Worm (Caenorhabditis elegans): ENCODE results near the gene srsx-7.

Gene srsx-7

DNA sequence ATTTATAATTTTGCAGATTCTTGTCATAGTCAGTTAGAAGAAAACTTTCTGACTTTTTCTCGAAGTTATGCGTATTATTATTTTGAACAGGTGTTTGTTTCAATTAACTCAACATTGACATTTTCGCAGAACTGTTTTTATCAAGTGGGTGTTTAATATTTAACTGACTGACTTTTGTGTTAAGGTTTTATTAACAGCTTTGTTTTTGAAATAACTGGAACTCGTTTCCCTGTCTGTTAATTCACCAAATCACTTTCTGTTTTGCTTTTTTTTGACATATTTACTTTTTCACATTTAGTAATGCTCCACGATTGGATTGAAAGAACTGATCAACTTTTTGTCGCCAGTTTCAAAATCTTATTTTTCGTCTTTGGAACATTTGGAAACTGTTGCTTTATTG, at the start of gene srsx-7:
TSS of gene srsx-7 (plus strand) at position 301 of the 400 bp plus-strand sequence.
- TF ChIP-seq flt-1 (GFP tag; IDR thresholded peaks at IDR 0.05) (no peak), scrt-1 (GFP tag; IDR thresholded peaks at IDR 0.05) (no peak), tbx-11 (GFP tag; IDR thresholded peaks at IDR 0.05) (no peak), B0310.2 (tag; optimal IDR thresholded peaks at IDR 0.05) (no peak), tra-4 (tag; optimal IDR thresholded peaks at IDR 0.05) (no peak), ceh-13 (GFP tag; optimal IDR thresholded peaks at IDR 0.05) (no peak), tbx-37 (GFP tag; conservative IDR thresholded peaks at IDR 0.05) (no peak), ets-7 (tag; optimal IDR thresholded peaks at IDR 0.05) (no peak), F13C5.2 (tag; optimal IDR thresholded peaks at IDR 0.05) (no peak), ama-1 (optimal IDR thresholded peaks at IDR 0.05) (no peak), aly-1 (tag; optimal IDR thresholded peaks at IDR 0.05) (no peak), pes-1 (GFP tag; IDR thresholded peaks at IDR 0.05) (no peak), ceh-36 (tag; optimal IDR thresholded peaks at IDR 0.05) (no peak), hnd-1 (tag; optimal IDR thresholded peaks at IDR 0.05) (no peak), sea-1 (GFP tag; conservative IDR thresholded peaks at IDR 0.05) (no peak), hmbx-1 (tag; optimal IDR thresholded peaks at IDR 0.05) (no peak), hmg-4 (GFP tag; optimal IDR thresholded peaks at IDR 0.05) (no peak)

DNA sequence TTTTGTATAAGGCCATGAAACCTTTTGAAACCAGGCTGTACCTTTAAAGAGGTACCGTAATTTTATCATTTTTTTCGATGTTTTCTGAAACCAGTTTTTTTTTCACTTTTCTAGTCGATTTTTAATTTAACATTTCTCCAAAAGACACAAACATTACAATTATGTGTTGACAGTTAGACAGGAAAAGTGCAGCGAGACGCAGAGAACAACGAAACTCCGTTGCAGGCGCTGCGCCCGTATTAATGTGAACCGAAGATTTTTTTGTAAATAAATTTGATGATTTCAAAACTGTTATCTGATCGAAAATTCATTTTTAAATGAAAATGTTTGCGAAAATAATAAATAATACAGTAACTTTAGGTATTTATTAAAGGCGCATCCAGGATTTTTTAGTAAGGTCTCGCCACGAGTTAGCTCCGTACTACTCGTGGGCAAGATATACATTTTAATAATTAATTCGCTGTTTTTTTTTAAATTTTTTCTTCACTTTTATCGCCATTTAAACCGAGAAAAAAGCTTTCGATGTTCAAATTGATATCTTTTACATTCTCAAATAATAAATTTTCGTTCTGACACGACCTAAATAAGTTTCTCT, 48.6 kb upstream of the srsx-7 start, which contains the start of gene F40A3.3:
TSS of gene F40A3.3 (plus strand) at position 564 of the 595 bp plus-strand sequence.
- no peak for TF ChIP-seq hmbx-1 (tag; optimal IDR thresholded peaks at IDR 0.05)

DNA sequence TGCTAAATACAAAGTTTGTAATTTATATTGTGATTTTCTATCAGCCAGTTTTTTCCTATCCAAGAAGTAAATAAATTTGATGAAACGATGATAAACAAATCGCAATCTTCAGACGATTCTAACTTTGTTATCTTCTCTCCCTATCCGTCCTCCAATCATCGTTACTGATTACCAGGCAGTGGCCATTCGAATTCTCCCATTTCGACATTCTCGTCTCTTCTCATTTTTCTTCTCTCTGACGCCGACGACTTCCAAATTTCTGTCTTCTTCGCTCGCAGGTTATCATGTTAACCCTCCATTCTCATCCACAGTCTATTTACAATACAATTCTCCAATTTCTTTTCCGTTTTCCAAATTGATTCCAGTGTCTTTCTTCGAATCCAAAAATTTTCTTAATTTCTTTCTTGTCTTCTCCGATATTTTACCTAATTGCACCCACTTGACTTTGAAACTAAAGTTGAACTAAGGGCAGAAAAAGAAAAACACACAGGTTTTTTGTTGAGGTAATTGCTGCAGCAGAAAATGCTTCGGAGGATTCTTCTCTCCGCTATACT, 47.1 kb upstream of the srsx-7 start, which contains the start of gene F40A3.2:
TSS of gene F40A3.2 (plus strand) at position 504 of the 554 bp plus-strand sequence.
- TF ChIP-seq tbx-37 (GFP tag; conservative IDR thresholded peaks at IDR 0.05): no peak
- no peak for TF ChIP-seq F13C5.2 (tag; optimal IDR thresholded peaks at IDR 0.05)
- TF ChIP-seq ets-7 (tag; optimal IDR thresholded peaks at IDR 0.05): no peak
- TF ChIP-seq scrt-1 (GFP tag; IDR thresholded peaks at IDR 0.05): no peak
- TF ChIP-seq ama-1 (optimal IDR thresholded peaks at IDR 0.05): no peak

DNA sequence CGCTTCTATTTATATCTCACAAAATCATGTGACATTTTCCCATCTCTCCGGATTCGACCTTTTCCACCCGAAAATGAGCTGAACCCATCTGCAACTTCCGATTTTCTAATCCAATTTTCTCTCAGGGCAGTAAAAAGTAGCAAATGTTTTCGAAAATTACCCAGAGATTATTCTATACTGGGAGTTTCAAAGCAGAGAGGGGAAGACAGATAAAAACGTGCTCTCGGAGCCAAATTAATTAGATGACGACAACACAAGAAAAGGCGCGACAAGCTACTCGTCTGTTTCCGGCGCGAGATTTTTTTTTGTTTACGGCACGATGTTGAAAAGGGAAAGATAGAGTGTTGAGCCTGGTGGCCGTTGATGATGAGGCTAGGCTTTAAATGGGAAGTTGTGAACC, 41.1 kb upstream of the srsx-7 start:
- no peak for TF ChIP-seq tbx-37 (GFP tag; conservative IDR thresholded peaks at IDR 0.05)
- no peak for TF ChIP-seq ets-7 (tag; optimal IDR thresholded peaks at IDR 0.05)
- TF ChIP-seq hmg-4 (GFP tag; optimal IDR thresholded peaks at IDR 0.05): no peak

DNA sequence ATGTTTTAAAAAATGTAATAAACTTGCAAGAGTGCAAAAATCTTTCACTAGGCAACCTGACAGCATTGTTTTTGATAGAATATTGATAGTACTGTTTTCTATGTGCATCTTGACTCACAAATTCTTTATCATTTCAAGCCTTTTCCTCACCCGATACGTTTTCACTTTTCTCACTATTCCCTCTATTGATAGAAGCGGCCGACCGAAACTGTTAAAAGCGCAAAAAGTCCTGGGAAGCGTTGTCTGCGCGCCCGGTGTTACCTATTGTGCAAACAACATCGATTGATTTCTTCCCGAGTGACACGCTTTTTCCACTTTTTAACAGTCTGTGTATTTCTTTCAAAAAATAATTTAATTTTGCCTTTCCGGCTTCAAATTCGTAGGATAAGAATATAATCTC, 37.5 kb upstream of the srsx-7 start:
- no peak for TF ChIP-seq hnd-1 (tag; optimal IDR thresholded peaks at IDR 0.05)
- TF ChIP-seq tra-4 (tag; optimal IDR thresholded peaks at IDR 0.05): no peak
- TF ChIP-seq pes-1 (GFP tag; IDR thresholded peaks at IDR 0.05): no peak
- no peak for TF ChIP-seq tbx-37 (GFP tag; conservative IDR thresholded peaks at IDR 0.05)
- no peak for TF ChIP-seq hmg-4 (GFP tag; optimal IDR thresholded peaks at IDR 0.05)
- TF ChIP-seq flt-1 (GFP tag; IDR thresholded peaks at IDR 0.05): no peak
- TF ChIP-seq sea-1 (GFP tag; conservative IDR thresholded peaks at IDR 0.05): no peak

DNA sequence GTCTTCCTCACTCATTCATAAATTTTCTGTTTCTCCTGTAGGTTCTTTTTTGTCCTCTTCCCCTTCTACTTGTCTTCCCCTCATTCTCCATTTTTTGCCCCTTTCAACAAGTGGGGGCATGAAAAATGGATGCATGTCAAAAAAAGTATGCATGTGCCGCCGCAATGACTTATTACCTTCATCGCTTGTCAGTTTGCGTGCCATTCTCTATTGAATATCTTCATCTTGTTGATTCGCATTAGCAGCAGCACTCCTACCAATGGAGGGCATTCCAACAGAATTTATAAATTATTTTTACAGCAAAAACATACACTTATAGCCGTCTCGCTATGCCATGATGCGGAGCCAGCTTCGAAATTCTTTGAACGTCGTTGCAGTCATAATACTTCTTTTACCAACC, 34.4 kb upstream of the srsx-7 start, which contains the start of gene F40A3.1:
TSS of gene F40A3.1 (plus strand) at position 301 of the 400 bp plus-strand sequence.
- TF ChIP-seq hnd-1 (tag; optimal IDR thresholded peaks at IDR 0.05) (no peak), ets-7 (tag; optimal IDR thresholded peaks at IDR 0.05) (no peak), flt-1 (GFP tag; IDR thresholded peaks at IDR 0.05) (no peak), tra-4 (tag; optimal IDR thresholded peaks at IDR 0.05) (no peak), sea-1 (GFP tag; conservative IDR thresholded peaks at IDR 0.05) (no peak), pes-1 (GFP tag; IDR thresholded peaks at IDR 0.05) (no peak), hmg-4 (GFP tag; optimal IDR thresholded peaks at IDR 0.05) (no peak), aly-1 (tag; optimal IDR thresholded peaks at IDR 0.05) (no peak), tbx-37 (GFP tag; conservative IDR thresholded peaks at IDR 0.05) (no peak)

DNA sequence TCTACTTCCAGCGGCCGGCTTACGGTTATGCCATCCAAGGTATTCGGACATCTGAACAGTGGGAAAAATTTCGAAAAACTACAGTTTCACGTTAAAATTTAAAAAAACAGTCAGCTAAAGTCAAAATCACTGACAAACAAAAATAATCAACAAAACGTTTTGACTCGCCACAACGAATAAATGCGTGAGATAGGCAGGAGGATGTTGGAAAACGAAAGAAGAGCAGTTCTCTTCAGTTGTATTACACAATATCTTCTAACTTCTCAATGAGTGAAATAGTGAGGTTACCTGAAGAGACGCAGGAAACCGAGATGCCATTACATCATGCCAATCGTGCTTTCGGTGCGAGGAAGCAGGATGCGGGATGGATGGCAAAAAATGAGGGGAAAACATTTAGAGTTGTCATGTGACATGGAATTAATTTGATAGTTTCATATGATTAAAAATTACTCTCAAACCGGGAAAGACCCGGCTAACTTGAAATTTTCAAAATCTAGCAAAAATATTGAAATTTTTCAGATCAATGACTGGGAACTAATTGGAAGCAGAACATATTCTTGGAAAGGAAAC, 31.7 kb upstream of the srsx-7 start, which contains the start of gene F40A3.6:
TSS of gene F40A3.6 (minus strand) at position 51 of the 570 bp plus-strand sequence.
- TF ChIP-seq tra-4 (tag; optimal IDR thresholded peaks at IDR 0.05): no peak
- no peak for TF ChIP-seq scrt-1 (GFP tag; IDR thresholded peaks at IDR 0.05)
- no peak for TF ChIP-seq B0310.2 (tag; optimal IDR thresholded peaks at IDR 0.05)
- TF ChIP-seq flt-1 (GFP tag; IDR thresholded peaks at IDR 0.05): no peak
- TF ChIP-seq hmbx-1 (tag; optimal IDR thresholded peaks at IDR 0.05): no peak
- TF ChIP-seq ceh-36 (tag; optimal IDR thresholded peaks at IDR 0.05): no peak
- no peak for TF ChIP-seq ets-7 (tag; optimal IDR thresholded peaks at IDR 0.05)

DNA sequence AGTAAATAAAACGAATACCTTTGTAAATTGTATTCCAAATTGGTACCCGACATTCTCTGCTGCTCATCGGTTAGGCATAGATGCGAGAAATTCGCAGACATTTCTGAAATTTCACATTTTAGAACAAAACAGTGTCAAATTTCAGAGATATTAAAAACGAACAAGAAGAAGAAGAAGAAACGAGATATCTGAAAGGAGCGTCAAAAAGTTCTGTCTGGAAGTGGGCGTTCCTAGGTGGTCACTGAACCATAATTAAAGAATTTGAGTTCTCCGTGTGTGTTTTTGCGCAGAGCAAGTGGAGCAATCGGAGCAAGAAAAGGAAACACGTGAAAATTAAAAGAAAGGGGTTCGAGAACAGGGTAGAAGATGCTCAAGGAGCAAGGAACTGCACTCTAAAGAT, 25.8 kb upstream of the srsx-7 start, which contains the start of gene F40A3.7:
TSS of gene F40A3.7 (minus strand) at position 101 of the 400 bp plus-strand sequence.
- TF ChIP-seq ceh-36 (tag; optimal IDR thresholded peaks at IDR 0.05): no peak
- no peak for TF ChIP-seq ama-1 (optimal IDR thresholded peaks at IDR 0.05)
- TF ChIP-seq B0310.2 (tag; optimal IDR thresholded peaks at IDR 0.05): no peak
- no peak for TF ChIP-seq flt-1 (GFP tag; IDR thresholded peaks at IDR 0.05)
- no peak for TF ChIP-seq sea-1 (GFP tag; conservative IDR thresholded peaks at IDR 0.05)
- no peak for TF ChIP-seq hmbx-1 (tag; optimal IDR thresholded peaks at IDR 0.05)
- TF ChIP-seq tra-4 (tag; optimal IDR thresholded peaks at IDR 0.05): no peak
- TF ChIP-seq scrt-1 (GFP tag; IDR thresholded peaks at IDR 0.05): no peak
- TF ChIP-seq aly-1 (tag; optimal IDR thresholded peaks at IDR 0.05): no peak
- no peak for TF ChIP-seq pes-1 (GFP tag; IDR thresholded peaks at IDR 0.05)

Data from whole organism, early embryonic.